Worm (Caenorhabditis elegans): ENCODE measurements around the gene rgl-1.

DNA sequence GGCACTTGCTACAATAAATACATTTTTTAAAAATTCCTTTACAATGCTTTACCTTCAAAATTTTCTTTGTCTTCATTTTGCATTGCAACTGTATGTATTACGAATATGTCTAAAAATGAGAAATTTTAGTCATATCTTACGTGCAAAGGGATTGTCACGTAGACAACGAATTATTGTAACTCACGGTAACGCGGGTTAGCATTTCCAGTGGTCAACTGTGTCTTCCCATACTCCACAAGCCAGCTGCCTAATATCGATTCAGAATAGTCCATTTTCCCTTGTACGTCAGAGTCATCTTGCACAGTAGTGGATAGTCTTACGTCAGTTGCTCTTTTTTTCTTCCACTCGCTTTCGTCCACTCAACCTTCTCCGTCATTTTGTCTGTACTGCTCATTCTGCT, 42.4 kb upstream of the rgl-1 start, which contains the start of gene fbxb-71:
- TF ChIP-seq unc-62 (GFP tag; optimal IDR thresholded peaks at IDR 0.05 in 1 of 2) (peak in 1 of 2 experiments; percentile 34), unc-62 (tag; optimal IDR thresholded peaks at IDR 0.05) (no peak), aha-1 (tag) (no peak), madf-5 (GFP tag; IDR thresholded peaks at IDR 0.05) (no peak), arid-1 (GFP tag; conservative IDR thresholded peaks at IDR 0.05) (no peak), ces-1 (GFP tag; optimal IDR thresholded peaks at IDR 0.05) (no peak), lin-39 (tag; optimal IDR thresholded peaks at IDR 0.05) (no peak), nhr-11 (tag; optimal IDR thresholded peaks at IDR 0.05) (no peak), nhr-76 (tag; optimal IDR thresholded peaks at IDR 0.05) (no peak), unc-39 (tag; optimal IDR thresholded peaks at IDR 0.05) (no peak), nhr-10 (tag; optimal IDR thresholded peaks at IDR 0.05) (no peak)

Data from whole organism, L4 larva.